Fruit fly (Drosophila melanogaster): Measurements from ENCODE around the gene CG34382.

CG34382 gene

dm6 chr3L:9899046-9899659 lies 20.4 kb downstream of the CG34382 start, which contains the start of gene nudE (continued):
- peak; percentile 21 for TF ChIP-seq pho (GFP tag; optimal IDR thresholded peaks at IDR 0.05)
- no peak for TF ChIP-seq cato (GFP tag; optimal IDR thresholded peaks at IDR 0.05; ENCODE audit: borderline replicate concordance)
- peak; percentile 18 for TF ChIP-seq Chrac-16 (GFP tag; optimal IDR thresholded peaks at IDR 0.05)
- peak; percentile 40 for TF ChIP-seq CG30403 (GFP tag; optimal IDR thresholded peaks at IDR 0.05)
- TF ChIP-seq Deaf1 (tag; optimal IDR thresholded peaks at IDR 0.05): peak; percentile 2

- TF ChIP-seq tll (GFP tag; optimal IDR thresholded peaks at IDR 0.05) (no peak), scrt (GFP tag; optimal IDR thresholded peaks at IDR 0.05) (peak; percentile 72), CG15601 (tag; optimal IDR thresholded peaks at IDR 0.05) (no peak), Ets65A (GFP tag) (peak; percentile 8), abd-A (tag; optimal IDR thresholded peaks at IDR 0.05) (peak; percentile 35), CG13894 (tag; optimal IDR thresholded peaks at IDR 0.05) (peak; percentile 21), Mad (GFP tag; optimal IDR thresholded peaks at IDR 0.05) (no peak), D19B (GFP tag; optimal IDR thresholded peaks at IDR 0.05) (no peak), onecut (GFP tag; IDR thresholded peaks at IDR 0.05) (peak; percentile 76), CG7963 (GFP tag; IDR thresholded peaks at IDR 0.05; ENCODE audit: partially characterized antibody) (no peak), Max (GFP tag; optimal IDR thresholded peaks at IDR 0.05) (no peak), CG2202 (tag; optimal IDR thresholded peaks at IDR 0.05) (no peak), CG9932 (GFP tag; IDR thresholded peaks at IDR 0.05) (no peak)
Measured at dm6 chr3L:9904988-9905387, 26.2 kb downstream of the CG34382 start.

- TF ChIP-seq pum (GFP tag; optimal IDR thresholded peaks at IDR 0.05): no peak
- TF ChIP-seq CG34224 (GFP tag; IDR thresholded peaks at IDR 0.05; ENCODE audit: partially characterized antibody): no peak
- peak; percentile 11 for TF ChIP-seq abd-A (tag; optimal IDR thresholded peaks at IDR 0.05)
- no peak for TF ChIP-seq CTCF (GFP tag; optimal IDR thresholded peaks at IDR 0.05)
- TF ChIP-seq CG11696 (GFP tag; IDR thresholded peaks at IDR 0.05): no peak
- no peak for TF ChIP-seq CG3281 (GFP tag; optimal IDR thresholded peaks at IDR 0.05)
- no peak for TF ChIP-seq ase (GFP tag; IDR thresholded peaks at IDR 0.05)
- TF ChIP-seq Dip3 (GFP tag; optimal IDR thresholded peaks at IDR 0.05): no peak
- TF ChIP-seq CG5245 (GFP tag; optimal IDR thresholded peaks at IDR 0.05): no peak
- peak; percentile 88 for TF ChIP-seq CG5180 (GFP tag; optimal IDR thresholded peaks at IDR 0.05)
- no peak for TF ChIP-seq CG10543 (GFP tag; optimal IDR thresholded peaks at IDR 0.05)
- peak; percentile 97 for TF ChIP-seq scrt (GFP tag; optimal IDR thresholded peaks at IDR 0.05)
- no peak for TF ChIP-seq crol (GFP tag; IDR thresholded peaks at IDR 0.05)
- no peak for TF ChIP-seq tap (tag; optimal IDR thresholded peaks at IDR 0.05)
- no peak for TF ChIP-seq Rx (GFP tag; IDR thresholded peaks at IDR 0.05)
- no peak for TF ChIP-seq Max (GFP tag; optimal IDR thresholded peaks at IDR 0.05)
- TF ChIP-seq mld (GFP tag; IDR thresholded peaks at IDR 0.05; ENCODE audit: partially characterized antibody): no peak
- peak; percentile 75 for TF ChIP-seq Deaf1 (tag; optimal IDR thresholded peaks at IDR 0.05)
Measured at dm6 chr3L:9907719-9908170, 29.0 kb downstream of the CG34382 start, which contains the start of gene bma. TSS of gene bma (plus strand) at chr3L:9908120.

- TF ChIP-seq bigmax (GFP tag; optimal IDR thresholded peaks at IDR 0.05) (no peak), CG4707 (GFP tag; optimal IDR thresholded peaks at IDR 0.05) (no peak), ewg (GFP tag; optimal IDR thresholded peaks at IDR 0.05) (peak; percentile 83), CG12104 (GFP tag; optimal IDR thresholded peaks at IDR 0.05) (no peak), crp (GFP tag; optimal IDR thresholded peaks at IDR 0.05) (peak in 1 of 2 experiments; percentile 33), wdn (GFP tag; IDR thresholded peaks at IDR 0.05) (no peak), CG5180 (GFP tag; optimal IDR thresholded peaks at IDR 0.05) (peak; percentile 92), crol (GFP tag; IDR thresholded peaks at IDR 0.05) (peak; percentile 74), scrt (GFP tag; optimal IDR thresholded peaks at IDR 0.05) (peak; percentile 100), Adf1 (GFP tag; IDR thresholded peaks at IDR 0.05) (peak; percentile 10; the same call in 1 of the 2 replicates), hth (optimal IDR thresholded peaks at IDR 0.05) (no peak), kay (GFP tag; optimal IDR thresholded peaks at IDR 0.05) (no peak), Lim3 (GFP tag; IDR thresholded peaks at IDR 0.05) (no peak), dm (GFP tag; optimal IDR thresholded peaks at IDR 0.05) (no peak), caup (GFP tag; optimal IDR thresholded peaks at IDR 0.05; ENCODE audit: severe bottlenecking) (no peak), chinmo (GFP tag; IDR thresholded peaks at IDR 0.05; ENCODE audit: partially characterized antibody) (0 out of 4 replicates have a peak, but pooled peaks have one; percentile 24), Deaf1 (tag; optimal IDR thresholded peaks at IDR 0.05) (peak; percentile 69), CG13894 (tag; optimal IDR thresholded peaks at IDR 0.05) (peak; percentile 22), abd-A (tag; optimal IDR thresholded peaks at IDR 0.05) (peak; percentile 69)
Measured at dm6 chr3L:9927169-9927568, 48.4 kb downstream of the CG34382 start.
